Worm (Caenorhabditis elegans): ENCODE measurements around the gene cyn-2.

cyn-2 gene

ce11 chrIII:13722387-13723122 is 30.1 kb downstream of the cyn-2 start:
- TF ChIP-seq dao-5 (tag; optimal IDR thresholded peaks at IDR 0.05) (no peak), him-1 (tag; optimal IDR thresholded peaks at IDR 0.05) (no peak), W03F9.2 (tag; optimal IDR thresholded peaks at IDR 0.05) (no peak)

DNA sequence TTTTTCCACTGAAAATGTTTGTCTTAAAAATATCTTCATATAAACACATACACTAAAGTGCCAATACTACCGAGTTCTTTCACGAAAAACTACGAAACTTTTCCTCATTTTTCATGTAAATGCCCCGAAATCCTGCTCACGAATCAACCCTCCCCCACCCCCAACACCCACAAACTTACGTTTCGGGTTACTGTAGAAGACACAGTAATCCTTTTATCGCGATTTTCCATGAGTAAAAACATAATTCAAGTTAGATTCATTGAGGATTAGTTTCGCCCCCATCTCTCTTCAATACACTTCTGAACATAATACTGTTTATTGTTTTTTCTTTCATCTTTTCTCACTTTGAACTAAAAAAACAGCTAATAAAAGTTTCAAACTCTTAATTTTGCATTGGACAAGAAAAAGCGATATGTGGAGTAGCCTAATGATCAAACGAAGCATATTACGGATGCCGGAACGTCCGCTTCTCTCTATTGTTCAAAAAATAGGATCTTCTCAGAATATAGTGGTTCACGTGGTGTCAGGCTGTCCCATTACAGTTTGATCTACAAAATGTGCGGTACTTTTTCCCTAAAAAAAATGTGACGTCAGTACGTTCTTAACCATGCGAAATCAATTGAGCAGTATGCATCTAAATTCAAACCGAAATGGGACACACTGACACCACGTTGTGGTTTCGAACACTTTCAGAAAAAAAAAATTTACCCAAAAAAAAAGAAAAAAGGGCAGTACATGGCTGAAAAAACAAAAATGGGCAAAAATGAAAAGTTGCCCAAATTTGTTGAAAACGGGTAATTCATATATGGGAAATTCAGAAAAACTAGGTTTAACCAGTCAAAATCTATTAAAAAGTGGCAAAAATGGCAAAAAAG is 31.8 kb downstream of the cyn-2 start:
- TF ChIP-seq W03F9.2 (tag; optimal IDR thresholded peaks at IDR 0.05): no peak
- peak; percentile 33 for TF ChIP-seq him-1 (tag; optimal IDR thresholded peaks at IDR 0.05)

ce11 chrIII:13729760-13730159 is 37.3 kb downstream of the cyn-2 start:
- TF ChIP-seq dao-5 (tag; optimal IDR thresholded peaks at IDR 0.05) (no peak), him-1 (tag; optimal IDR thresholded peaks at IDR 0.05) (no peak), W03F9.2 (tag; optimal IDR thresholded peaks at IDR 0.05) (no peak)

- TF ChIP-seq dao-5 (tag; optimal IDR thresholded peaks at IDR 0.05) (no peak), W03F9.2 (tag; optimal IDR thresholded peaks at IDR 0.05) (no peak), him-1 (tag; optimal IDR thresholded peaks at IDR 0.05) (no peak)
Measured at ce11 chrIII:13731589-13731988, 39.1 kb downstream of the cyn-2 start, which contains the start of gene W06F12.2. TSS of gene W06F12.2 (minus strand) at chrIII:13731689.

DNA sequence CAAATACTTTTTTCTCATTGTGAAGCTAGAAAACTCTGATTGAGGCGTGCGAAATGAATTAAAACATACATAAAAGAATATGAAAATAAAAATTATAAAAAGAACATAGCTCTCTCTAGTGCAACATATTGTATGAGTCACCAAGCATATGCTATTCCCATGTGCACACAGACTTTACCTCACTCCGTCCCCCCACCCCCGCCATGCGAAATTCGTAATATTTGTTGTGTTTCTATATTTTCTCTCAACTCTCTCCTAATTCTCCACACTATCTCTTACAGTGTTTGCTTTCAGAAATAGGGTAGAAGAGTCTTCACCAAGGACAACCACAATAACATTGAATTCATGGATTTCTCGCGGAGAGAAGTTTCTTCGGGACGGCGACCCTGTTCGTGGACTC is 40.2 kb downstream of the cyn-2 start:
- TF ChIP-seq him-1 (tag; optimal IDR thresholded peaks at IDR 0.05) (no peak), W03F9.2 (tag; optimal IDR thresholded peaks at IDR 0.05) (no peak), dao-5 (tag; optimal IDR thresholded peaks at IDR 0.05) (no peak)

- TF ChIP-seq him-1 (tag; optimal IDR thresholded peaks at IDR 0.05): no peak
- TF ChIP-seq W03F9.2 (tag; optimal IDR thresholded peaks at IDR 0.05): no peak
- no peak for TF ChIP-seq dao-5 (tag; optimal IDR thresholded peaks at IDR 0.05)
Measured at ce11 chrIII:13733833-13734232, 41.4 kb downstream of the cyn-2 start.

- TF ChIP-seq W03F9.2 (tag; optimal IDR thresholded peaks at IDR 0.05): no peak
- TF ChIP-seq him-1 (tag; optimal IDR thresholded peaks at IDR 0.05): no peak
- no peak for TF ChIP-seq dao-5 (tag; optimal IDR thresholded peaks at IDR 0.05)
Measured at ce11 chrIII:13735008-13735407, 42.5 kb downstream of the cyn-2 start, which contains the start of gene W06F12.3. TSS of gene W06F12.3 (plus strand) at chrIII:13735030.

DNA sequence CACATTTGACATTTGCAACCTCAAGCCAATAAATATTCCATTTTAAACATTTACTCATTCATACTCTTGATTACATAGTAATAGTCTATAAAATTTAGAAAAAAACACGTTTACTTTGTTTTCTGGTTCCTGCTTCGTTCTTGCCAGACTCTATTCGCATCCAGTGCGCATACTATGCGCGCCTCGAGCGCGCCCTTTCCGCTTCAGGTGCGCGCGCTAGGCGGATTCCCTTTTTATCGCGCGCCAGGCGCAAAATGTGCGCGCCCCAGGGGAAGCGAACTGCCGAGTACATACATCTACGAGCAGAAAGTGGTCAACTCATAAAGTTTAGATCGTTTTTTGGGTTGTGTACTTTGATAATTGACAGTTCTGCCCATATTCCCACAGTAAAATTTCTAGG is 48.9 kb downstream of the cyn-2 start:
- TF ChIP-seq W03F9.2 (tag; optimal IDR thresholded peaks at IDR 0.05) (no peak), him-1 (tag; optimal IDR thresholded peaks at IDR 0.05) (no peak), dao-5 (tag; optimal IDR thresholded peaks at IDR 0.05) (no peak)

DNA sequence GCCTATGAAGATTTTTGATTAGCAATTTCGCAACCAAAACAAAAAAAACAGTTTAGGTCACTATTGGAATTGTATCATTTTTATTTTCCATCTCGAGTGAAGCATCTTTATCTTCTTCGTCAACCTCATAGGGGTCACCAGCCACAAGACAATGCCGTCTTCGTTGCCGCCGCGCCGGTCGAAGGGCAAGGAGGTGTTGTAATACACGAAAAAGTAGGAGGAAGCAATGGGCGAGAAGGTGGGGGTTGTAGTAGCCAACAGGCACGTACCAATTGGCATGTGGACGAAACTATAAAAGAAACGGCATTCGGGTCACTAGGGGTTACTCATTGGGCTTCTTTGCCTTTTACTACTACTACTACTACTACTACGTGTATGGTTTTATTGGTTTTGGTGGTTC is 49.6 kb downstream of the cyn-2 start:
- TF ChIP-seq W03F9.2 (tag; optimal IDR thresholded peaks at IDR 0.05): no peak
- TF ChIP-seq dao-5 (tag; optimal IDR thresholded peaks at IDR 0.05): no peak

All from whole organism, L4/young adult.